Worm (Caenorhabditis elegans): Measurements from ENCODE around the gene clec-51.

The clec-51 gene

DNA sequence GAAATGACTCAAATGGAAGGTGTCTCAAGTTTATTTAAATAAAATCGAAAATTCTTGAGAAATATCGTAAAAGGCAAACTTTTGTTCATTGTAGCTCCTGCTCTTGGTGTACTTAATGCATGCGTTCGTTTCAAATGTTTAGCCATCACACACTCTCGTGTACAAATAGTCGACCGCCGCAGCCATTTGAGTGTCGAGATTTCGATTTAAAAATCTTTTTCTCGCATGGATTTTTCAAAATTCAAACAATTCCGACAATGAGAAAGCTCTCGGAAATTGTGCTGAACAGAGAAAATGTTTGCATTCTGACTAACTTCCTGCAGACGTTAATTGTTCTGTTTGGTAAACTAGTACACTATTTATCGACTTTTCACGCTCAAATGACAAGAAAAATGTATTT, 35.7 kb upstream of the clec-51 start:
- no peak for TF ChIP-seq ahr-1 (tag; optimal IDR thresholded peaks at IDR 0.05)
- no peak for TF ChIP-seq ama-1 (optimal IDR thresholded peaks at IDR 0.05)
- TF ChIP-seq dve-1 (tag; optimal IDR thresholded peaks at IDR 0.05): no peak
- no peak for TF ChIP-seq lim-6 (tag; optimal IDR thresholded peaks at IDR 0.05)

DNA sequence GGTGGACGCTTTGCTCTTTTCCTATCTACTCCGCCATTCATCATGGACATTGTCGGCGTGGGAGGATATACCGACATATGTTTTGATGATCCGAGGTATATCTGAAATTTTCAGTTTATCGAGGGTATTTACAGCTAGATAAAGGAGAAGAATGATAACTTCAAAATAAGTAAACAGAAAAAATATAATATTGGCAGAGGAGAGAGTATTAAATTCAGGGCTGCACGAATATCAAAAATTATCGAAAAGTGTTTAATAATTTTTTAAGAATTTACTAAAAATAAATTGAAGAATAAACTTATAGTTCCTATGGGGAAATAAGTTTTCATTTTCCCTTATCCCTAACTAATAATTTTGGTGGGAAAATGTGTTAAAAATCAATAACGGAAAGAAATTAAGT, 35.3 kb upstream of the clec-51 start, which contains the start of gene wsp-1:
TSS of gene wsp-1 (minus strand) at position 101 of the 400 bp plus-strand sequence.
- TF ChIP-seq K09A11.1 (tag; optimal IDR thresholded peaks at IDR 0.05; ENCODE audit: insufficient read depth): no peak
- no peak for TF ChIP-seq fax-1 (tag; optimal IDR thresholded peaks at IDR 0.05)
- TF ChIP-seq unc-42 (tag; optimal IDR thresholded peaks at IDR 0.05): no peak
- no peak for TF ChIP-seq C38D4.7 (GFP tag; optimal IDR thresholded peaks at IDR 0.05)
- no peak for TF ChIP-seq tbx-7 (tag; optimal IDR thresholded peaks at IDR 0.05)
- TF ChIP-seq ama-1 (optimal IDR thresholded peaks at IDR 0.05): no peak
- TF ChIP-seq nfya-1 (tag; optimal IDR thresholded peaks at IDR 0.05): no peak
- TF ChIP-seq hlh-13 (GFP tag; optimal IDR thresholded peaks at IDR 0.05): no peak
- TF ChIP-seq ttx-3 (tag; optimal IDR thresholded peaks at IDR 0.05): no peak
- no peak for TF ChIP-seq ceh-2 (tag; optimal IDR thresholded peaks at IDR 0.05)
- no peak for TF ChIP-seq ceh-31 (tag; optimal IDR thresholded peaks at IDR 0.05)
- no peak for TF ChIP-seq pha-2 (tag; optimal IDR thresholded peaks at IDR 0.05)

DNA sequence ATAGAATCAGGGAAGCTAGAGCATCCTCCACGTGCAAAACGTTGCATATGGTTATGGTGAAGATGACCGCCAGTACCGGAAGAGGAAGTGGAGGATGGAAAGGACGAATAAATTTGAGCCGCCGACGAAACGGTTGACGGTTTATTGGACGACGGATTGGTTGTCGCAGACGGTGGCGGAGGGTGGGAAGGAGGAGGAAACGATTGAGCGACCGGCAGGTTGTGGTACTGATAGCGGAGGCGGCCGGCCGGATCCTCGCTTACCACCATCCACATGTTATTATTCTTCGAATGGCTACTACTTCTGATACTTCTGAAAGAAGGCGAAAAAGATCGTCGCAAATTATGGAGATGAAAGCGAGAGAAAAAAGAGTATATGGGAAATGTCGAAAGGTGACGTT, 29.3 kb upstream of the clec-51 start:
- TF ChIP-seq sdc-2 (tag; optimal IDR thresholded peaks at IDR 0.05): no peak
- no peak for TF ChIP-seq nhr-232 (tag; optimal IDR thresholded peaks at IDR 0.05)
- no peak for TF ChIP-seq ceh-34 (tag; optimal IDR thresholded peaks at IDR 0.05)
- no peak for TF ChIP-seq che-1 (tag; optimal IDR thresholded peaks at IDR 0.05)
- TF ChIP-seq npax-4 (tag; optimal IDR thresholded peaks at IDR 0.05): no peak
- TF ChIP-seq ceh-14 (tag; optimal IDR thresholded peaks at IDR 0.05): no peak
- TF ChIP-seq fkh-10 (GFP tag; optimal IDR thresholded peaks at IDR 0.05): no peak
- no peak for TF ChIP-seq lin-11 (tag; optimal IDR thresholded peaks at IDR 0.05)
- no peak for TF ChIP-seq rnt-1 (tag; optimal IDR thresholded peaks at IDR 0.05)
- TF ChIP-seq pha-2 (tag; optimal IDR thresholded peaks at IDR 0.05): no peak
- TF ChIP-seq hlh-15 (tag; optimal IDR thresholded peaks at IDR 0.05): no peak
- TF ChIP-seq pax-1 (tag; optimal IDR thresholded peaks at IDR 0.05): no peak
- TF ChIP-seq C38D4.7 (GFP tag; optimal IDR thresholded peaks at IDR 0.05): no peak
- TF ChIP-seq fax-1 (tag; optimal IDR thresholded peaks at IDR 0.05): no peak

DNA sequence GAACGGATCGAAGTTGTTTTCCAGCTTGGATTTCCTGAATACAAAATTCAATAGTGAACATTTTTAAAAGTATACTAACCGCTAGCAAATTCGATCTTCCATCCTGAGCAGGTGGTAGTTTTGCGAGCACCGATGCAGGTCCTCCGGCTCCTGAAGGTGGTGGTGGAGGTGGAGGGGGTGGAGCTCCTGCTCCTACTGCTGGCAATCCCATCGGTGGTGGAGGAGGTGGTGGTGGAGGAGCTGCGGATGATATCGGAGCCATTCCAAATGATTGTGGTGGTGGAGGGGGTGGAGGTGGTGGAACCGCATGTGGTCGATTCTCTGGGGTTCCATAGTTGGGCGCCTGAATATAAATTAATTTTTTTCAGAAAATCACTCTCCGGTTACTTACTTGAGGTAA, 26.1 kb upstream of the clec-51 start:
- no peak for TF ChIP-seq tbx-7 (tag; optimal IDR thresholded peaks at IDR 0.05)
- TF ChIP-seq ceh-19 (GFP tag; optimal IDR thresholded peaks at IDR 0.05): no peak
- TF ChIP-seq K02D7.2 (tag; optimal IDR thresholded peaks at IDR 0.05): no peak
- no peak for TF ChIP-seq hlh-15 (tag; optimal IDR thresholded peaks at IDR 0.05)
- TF ChIP-seq pax-1 (tag; optimal IDR thresholded peaks at IDR 0.05): no peak
- no peak for TF ChIP-seq ceh-45 (GFP tag; IDR thresholded peaks at IDR 0.05)
- no peak for TF ChIP-seq nhr-11 (tag; optimal IDR thresholded peaks at IDR 0.05)
- no peak for TF ChIP-seq C08G9.2 (tag; optimal IDR thresholded peaks at IDR 0.05)
- no peak for TF ChIP-seq sdc-2 (tag; optimal IDR thresholded peaks at IDR 0.05)
- TF ChIP-seq ceh-2 (tag; optimal IDR thresholded peaks at IDR 0.05): no peak
- no peak for TF ChIP-seq pag-3 (tag; optimal IDR thresholded peaks at IDR 0.05; ENCODE audit: borderline replicate concordance)

DNA sequence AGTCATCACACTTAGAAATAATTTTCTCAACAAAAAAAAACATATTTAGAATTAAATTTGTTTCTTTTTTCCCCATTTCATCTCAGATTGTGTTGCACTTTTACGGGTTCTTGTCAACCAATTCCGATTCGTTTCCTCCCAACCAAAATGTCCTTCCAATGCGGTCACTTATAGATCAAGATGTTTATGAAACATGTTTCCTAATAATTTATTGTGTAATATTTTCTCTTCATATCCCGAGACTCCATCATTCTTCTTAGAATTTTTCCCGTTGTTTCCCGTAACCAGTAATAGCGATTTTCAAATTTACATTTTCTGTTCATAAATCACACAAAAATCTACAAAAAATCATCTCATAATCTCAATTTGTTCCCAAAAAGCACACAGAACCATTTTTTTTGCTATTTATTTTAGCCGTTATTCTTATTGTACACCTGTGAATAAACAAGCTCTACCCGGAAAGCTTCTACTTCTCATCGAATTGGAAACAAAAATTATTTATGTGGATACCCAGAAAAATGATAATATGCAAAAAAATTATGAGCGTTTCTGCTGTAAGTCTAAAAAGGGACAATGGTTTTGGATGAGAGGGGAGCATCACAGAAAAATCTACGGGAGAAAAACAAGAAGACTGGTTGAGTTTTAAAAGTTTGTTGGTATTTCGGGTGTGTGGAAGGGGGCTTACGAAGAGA, 25.0 kb upstream of the clec-51 start:
- TF ChIP-seq dve-1 (tag; optimal IDR thresholded peaks at IDR 0.05) (no peak), ama-1 (optimal IDR thresholded peaks at IDR 0.05) (peak; percentile 57), ceh-18 (tag; optimal IDR thresholded peaks at IDR 0.05) (no peak)
